Worm (Caenorhabditis elegans) whole organism, L4 larva: Measurements from ENCODE around the gene F47B8.10.
A peak's percentile ranks its signal among the peaks of the same experiment; 100 is the strongest.

Experiments used
- D1046.2 ChIP-seq: fragments of 200-800 bp; sonication (Bioruptor generic); IDR thresholded peaks from 2 replicates; pipeline ENCODE4 v1.3.6; 2022; ENCODE audit warnings: missing genetic modification characterization, missing compliant biosample characterization
- F26F4.8 ChIP-seq: fragments of 200-800 bp; sonication (Bioruptor generic); conservative IDR thresholded peaks from 2 replicates; pipeline ENCODE4 v1.3.6; 2022; ENCODE audit warnings: missing genetic modification characterization, missing compliant biosample characterization
- F49E8.2 ChIP-seq: sonication (generic microtip); optimal IDR thresholded peaks from 2 replicates; lab custom pipeline; 2016; ENCODE audit warnings: missing compliant biosample characterization, mild to moderate bottlenecking, missing genetic modification characterization, borderline replicate concordance
- T20F7.1 ChIP-seq: fragments of 200-800 bp; sonication (Bioruptor generic); optimal IDR thresholded peaks from 2 replicates; lab custom pipeline; 2018; ENCODE audit warnings: mild to moderate bottlenecking, missing genetic modification characterization, missing compliant biosample characterization
- T26A8.4 ChIP-seq: fragments of 200-800 bp; sonication (Bioruptor generic); IDR thresholded peaks from 2 replicates; pipeline ENCODE4 v1.3.6; 2022; ENCODE audit warnings: missing genetic modification characterization, missing compliant biosample characterization
- Y105C5A.15 ChIP-seq: fragments of 200-800 bp; sonication (Bioruptor generic); IDR thresholded peaks from 2 replicates; pipeline ENCODE4 v1.3.6; 2022; ENCODE audit warnings: missing genetic modification characterization, missing compliant biosample characterization
- ZK546.5 ChIP-seq, 2 experiments: sonication (generic microtip); optimal IDR thresholded peaks; 2 replicates each; lab custom pipeline; 2017; ENCODE audit warnings: missing biosample characterization in 2 of 2, missing genetic modification characterization in 2 of 2
- arid-1 ChIP-seq: fragments of 200-800 bp; sonication (Bioruptor generic); conservative IDR thresholded peaks from 2 replicates; pipeline ENCODE4 v1.3.6; 2022; ENCODE audit warnings: missing genetic modification reagents, missing genetic modification characterization, missing compliant biosample characterization
- ceh-28 ChIP-seq: fragments of 150-350 bp; optimal IDR thresholded peaks from 2 replicates; lab custom pipeline; 2014; ENCODE audit warnings: missing biosample characterization, missing genetic modification reagents, missing genetic modification characterization
- ceh-32 ChIP-seq: sonication (generic microtip); optimal IDR thresholded peaks from 2 replicates; lab custom pipeline; 2016; ENCODE audit warnings: mild to moderate bottlenecking, missing genetic modification characterization, missing compliant biosample characterization; ENCODE audit not compliant: poor library complexity
- ceh-82 ChIP-seq: sonication (generic microtip); optimal IDR thresholded peaks from 2 replicates; lab custom pipeline; 2017; ENCODE audit warnings: missing biosample characterization, missing genetic modification characterization
- cey-2 ChIP-seq: sonication (generic microtip); optimal IDR thresholded peaks from 3 replicates; lab custom pipeline; 2017; ENCODE audit warnings: missing genetic modification characterization, mild to moderate bottlenecking, missing compliant biosample characterization, antibody characterized with exemption, borderline replicate concordance; ENCODE audit not compliant: insufficient read depth
- daf-16 ChIP-seq, 3 experiments: sonication (generic microtip); optimal IDR thresholded peaks; 2 replicates each; lab custom pipeline; 2016 to 2017; ENCODE audit warnings: missing genetic modification characterization in 3 of 3, missing genetic modification reagents in 3 of 3, mild to moderate bottlenecking in 2 of 3, missing compliant biosample characterization in 2 of 3, missing biosample characterization in 1 of 3, moderate library complexity in 1 of 3
- dmd-6 ChIP-seq: fragments of 200-800 bp; sonication (Bioruptor generic); IDR thresholded peaks from 2 replicates; pipeline ENCODE4 v1.3.6; 2022; ENCODE audit warnings: missing genetic modification reagents, missing genetic modification characterization, missing compliant biosample characterization
- dpl-1 ChIP-seq: fragments of 150-350 bp; optimal IDR thresholded peaks from 2 replicates; lab custom pipeline; 2014; ENCODE audit warnings: missing biosample characterization, missing genetic modification reagents, missing genetic modification characterization
- dve-1 ChIP-seq: sonication (generic microtip); optimal IDR thresholded peaks from 2 replicates; lab custom pipeline; 2017; ENCODE audit warnings: antibody characterized with exemption, mild to moderate bottlenecking, missing genetic modification characterization, missing compliant biosample characterization; ENCODE audit not compliant: insufficient read depth
- egl-27 ChIP-seq: sonication (generic microtip); optimal IDR thresholded peaks from 3 replicates; lab custom pipeline; 2017; ENCODE audit warnings: missing biosample characterization, missing genetic modification reagents, missing genetic modification characterization
- egl-43 ChIP-seq: fragments of 200-800 bp; sonication (Bioruptor generic); IDR thresholded peaks from 2 replicates; pipeline ENCODE4 v1.3.6; 2022; ENCODE audit warnings: missing genetic modification reagents, missing genetic modification characterization, missing compliant biosample characterization
- fkh-10 ChIP-seq: fragments of 150-350 bp; optimal IDR thresholded peaks from 2 replicates; lab custom pipeline; 2014; ENCODE audit warnings: missing biosample characterization, missing genetic modification reagents, missing genetic modification characterization
- fos-1 ChIP-seq: fragments of 150-350 bp; optimal IDR thresholded peaks from 2 replicates; lab custom pipeline; 2014; ENCODE audit warnings: missing biosample characterization, missing genetic modification characterization
- hlh-11 ChIP-seq: fragments of 200-800 bp; sonication (Bioruptor generic); optimal IDR thresholded peaks from 2 replicates; lab custom pipeline; 2018; ENCODE audit warnings: mild to moderate bottlenecking, missing genetic modification characterization, missing compliant biosample characterization
- hmg-1.1 ChIP-seq: fragments of 200-800 bp; sonication (Bioruptor generic); IDR thresholded peaks from 2 replicates; pipeline ENCODE4 v1.3.6; 2022; ENCODE audit warnings: missing genetic modification reagents, missing genetic modification characterization, missing compliant biosample characterization
- jun-1 ChIP-seq: fragments of 150-350 bp; optimal IDR thresholded peaks from 2 replicates; lab custom pipeline; 2014; ENCODE audit warnings: missing biosample characterization, missing genetic modification reagents, missing genetic modification characterization
- lim-7 ChIP-seq: fragments of 200-800 bp; sonication (Bioruptor generic); IDR thresholded peaks from 2 replicates; pipeline ENCODE4 v1.3.6; 2022; ENCODE audit warnings: missing genetic modification characterization, missing compliant biosample characterization
- lin-38 ChIP-seq: fragments of 200-800 bp; sonication (Bioruptor generic); IDR thresholded peaks from 2 replicates; pipeline ENCODE4 v1.3.6; 2022; ENCODE audit warnings: missing genetic modification reagents, missing genetic modification characterization, missing compliant biosample characterization
- madf-5 ChIP-seq, 2 experiments: fragments of 200-800 bp; sonication (Bioruptor generic); IDR thresholded peaks; 2 replicates each; pipeline ENCODE4 v1.3.6; 2022; ENCODE audit warnings: missing compliant biosample characterization in 2 of 2, missing genetic modification characterization in 2 of 2
- mdt-29 ChIP-seq: fragments of 200-800 bp; sonication (Bioruptor generic); IDR thresholded peaks from 2 replicates; pipeline ENCODE4 v1.3.6; 2022; ENCODE audit warnings: missing genetic modification reagents, missing genetic modification characterization, missing compliant biosample characterization
- mep-1 ChIP-seq: fragments of 150-350 bp; sonication (generic microtip); optimal IDR thresholded peaks from 3 replicates; lab custom pipeline; 2014; ENCODE audit warnings: missing biosample characterization, missing genetic modification characterization
- mxl-2 ChIP-seq: fragments of 200-800 bp; sonication (Bioruptor generic); conservative IDR thresholded peaks from 2 replicates; pipeline ENCODE4 v1.3.6; 2022; ENCODE audit warnings: missing genetic modification reagents, missing genetic modification characterization, missing compliant biosample characterization
- mxl-3 ChIP-seq: fragments of 200-800 bp; sonication (Bioruptor generic); optimal IDR thresholded peaks from 2 replicates; lab custom pipeline; 2018; ENCODE audit warnings: mild to moderate bottlenecking, missing genetic modification characterization, missing compliant biosample characterization
- nhr-10 ChIP-seq: fragments of 150-350 bp; optimal IDR thresholded peaks from 2 replicates; lab custom pipeline; 2014; ENCODE audit warnings: missing biosample characterization, missing genetic modification characterization
- nhr-102 ChIP-seq: sonication (generic microtip); optimal IDR thresholded peaks from 2 replicates; lab custom pipeline; 2016; ENCODE audit warnings: mild to moderate bottlenecking, missing genetic modification characterization, moderate library complexity, missing compliant biosample characterization
- nhr-11 ChIP-seq: fragments of 150-350 bp; optimal IDR thresholded peaks from 2 replicates; lab custom pipeline; 2014; ENCODE audit warnings: missing biosample characterization, missing genetic modification characterization
- nhr-237 ChIP-seq: sonication (generic microtip); optimal IDR thresholded peaks from 2 replicates; lab custom pipeline; 2017; ENCODE audit warnings: missing biosample characterization, missing genetic modification characterization
- nhr-28 ChIP-seq: fragments of 150-350 bp; optimal IDR thresholded peaks from 2 replicates; lab custom pipeline; 2014; ENCODE audit warnings: missing biosample characterization, missing genetic modification characterization
- nhr-41 ChIP-seq: fragments of 200-800 bp; sonication (Bioruptor generic); IDR thresholded peaks from 2 replicates; pipeline ENCODE4 v1.3.6; 2022; ENCODE audit warnings: missing genetic modification reagents, missing genetic modification characterization, missing compliant biosample characterization
- nhr-48 ChIP-seq: sonication (generic microtip); optimal IDR thresholded peaks from 2 replicates; lab custom pipeline; 2016; ENCODE audit warnings: mild to moderate bottlenecking, missing genetic modification characterization, missing compliant biosample characterization
- nhr-6 ChIP-seq: fragments of 150-350 bp; optimal IDR thresholded peaks from 2 replicates; lab custom pipeline; 2014; ENCODE audit warnings: missing biosample characterization, missing genetic modification characterization
- nhr-77 ChIP-seq: fragments of 150-350 bp; optimal IDR thresholded peaks from 2 replicates; lab custom pipeline; 2014; ENCODE audit warnings: missing biosample characterization, missing genetic modification characterization
- pqm-1 ChIP-seq: sonication (generic microtip); optimal IDR thresholded peaks from 2 replicates; lab custom pipeline; 2017; ENCODE audit warnings: missing biosample characterization, missing genetic modification characterization
- rbr-2 ChIP-seq: sonication (generic microtip); optimal IDR thresholded peaks from 2 replicates; lab custom pipeline; 2016; ENCODE audit warnings: missing genotype, missing genetic modification characterization, missing compliant biosample characterization
- saeg-2 ChIP-seq: fragments of 200-800 bp; sonication (Bioruptor generic); IDR thresholded peaks from 2 replicates; pipeline ENCODE4 v1.3.6; 2022; ENCODE audit warnings: missing genetic modification reagents, missing genetic modification characterization, missing compliant biosample characterization
- set-16 ChIP-seq: fragments of 200-800 bp; sonication (Bioruptor generic); IDR thresholded peaks from 2 replicates; pipeline ENCODE4 v1.3.6; 2022; ENCODE audit warnings: missing genetic modification reagents, missing genetic modification characterization, missing compliant biosample characterization
- skn-1 ChIP-seq: fragments of 150-350 bp; optimal IDR thresholded peaks from 2 replicates; lab custom pipeline; 2014; ENCODE audit warnings: missing biosample characterization, missing genetic modification characterization
- spr-1 ChIP-seq: sonication (generic microtip); optimal IDR thresholded peaks from 2 replicates; lab custom pipeline; 2016; ENCODE audit warnings: mild to moderate bottlenecking, missing genetic modification characterization, missing compliant biosample characterization
- spr-3 ChIP-seq: fragments of 200-800 bp; sonication (Bioruptor generic); optimal IDR thresholded peaks from 2 replicates; lab custom pipeline; 2018; ENCODE audit warnings: mild to moderate bottlenecking, missing genetic modification characterization, missing compliant biosample characterization
- tag-97 ChIP-seq: fragments of 200-800 bp; sonication (Bioruptor generic); IDR thresholded peaks from 2 replicates; pipeline ENCODE4 v1.3.6; 2022; ENCODE audit warnings: missing genetic modification characterization, missing compliant biosample characterization
- tra-1 ChIP-seq: fragments of 200-800 bp; sonication (Bioruptor generic); IDR thresholded peaks from 2 replicates; pipeline ENCODE4 v1.3.6; 2022; ENCODE audit warnings: missing genetic modification reagents, missing genetic modification characterization, missing compliant biosample characterization
- vab-7 ChIP-seq: fragments of 200-800 bp; sonication (Bioruptor generic); IDR thresholded peaks from 2 replicates; pipeline ENCODE4 v1.3.6; 2022; ENCODE audit warnings: missing genetic modification reagents, missing genetic modification characterization, missing compliant biosample characterization
- zip-11 ChIP-seq: fragments of 200-800 bp; sonication (Bioruptor generic); IDR thresholded peaks from 2 replicates; pipeline ENCODE4 v1.3.6; 2022; ENCODE audit warnings: missing genetic modification characterization, missing compliant biosample characterization
- ztf-11 ChIP-seq: fragments of 150-350 bp; optimal IDR thresholded peaks from 2 replicates; lab custom pipeline; 2014; ENCODE audit warnings: missing biosample characterization, missing genetic modification characterization

F47B8.10 gene

DNA sequence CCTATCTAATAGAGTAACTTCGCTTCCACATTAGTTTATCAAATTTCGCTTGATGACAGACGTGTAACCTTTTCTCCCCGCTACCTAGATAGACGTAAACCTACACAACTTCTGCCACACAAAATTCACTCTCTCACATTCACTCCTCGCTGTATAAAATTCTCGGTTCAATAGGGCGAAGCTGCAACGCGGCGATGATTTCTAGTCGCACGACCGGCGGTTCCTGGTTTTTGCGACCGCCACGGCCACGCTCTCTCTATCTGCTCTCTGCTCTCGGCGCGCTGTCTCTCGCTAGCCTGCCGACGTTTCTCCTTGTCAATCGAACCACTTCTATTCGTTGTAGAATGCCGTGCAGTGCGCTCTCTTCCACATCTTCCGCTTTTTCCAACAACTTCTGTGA is 9.2 kb downstream of the F47B8.10 start (continued):
- TF ChIP-seq ceh-28 (tag; lab: Kevin White, UChicago) = no peak
- no peak for TF ChIP-seq saeg-2 (GFP tag; lab: Robert Waterston, UW)
- TF ChIP-seq F49E8.2 (tag; lab: Kevin White, UChicago) = no peak
- peak; percentile 88 for TF ChIP-seq dmd-6
- TF ChIP-seq hmg-1.1 (GFP tag; lab: Robert Waterston, UW) = peak; percentile 91
- peak; percentile 88 for TF ChIP-seq nhr-28 (tag; lab: Kevin White, UChicago)
- peak; percentile 92 for TF ChIP-seq lin-38
- TF ChIP-seq zip-11 (GFP tag; lab: Robert Waterston, UW) = no peak
- TF ChIP-seq set-16 (GFP tag; lab: Robert Waterston, UW) = peak; percentile 94
- TF ChIP-seq nhr-11 (tag; lab: Kevin White, UChicago) = peak; percentile 84
- TF ChIP-seq ZK546.5 (tag; optimal IDR thresholded peaks at IDR 0.05; lab: Kevin White, UChicago) = no peak
- no peak for TF ChIP-seq cey-2 (tag; lab: Kevin White, UChicago)
- TF ChIP-seq daf-16 (GFP tag; optimal IDR thresholded peaks at IDR 0.05; lab: Kevin White, UChicago) = no peak
- peak; percentile 60 for TF ChIP-seq daf-16 (tag; optimal IDR thresholded peaks at IDR 0.05; lab: Kevin White, UChicago)
- no peak for TF ChIP-seq nhr-237 (tag; lab: Kevin White, UChicago)
- peak; percentile 74 for TF ChIP-seq dpl-1 (GFP tag; lab: Kevin White, UChicago)
- peak; percentile 45; the same call in 1 of the 2 replicates for TF ChIP-seq T26A8.4 (GFP tag; lab: Robert Waterston, UW)
- peak; percentile 96 for TF ChIP-seq mxl-3 (GFP tag; lab: Kevin White, UChicago)
- TF ChIP-seq lim-7 (GFP tag; lab: Robert Waterston, UW) = 0 out of 2 replicates have a peak, but pooled peaks have one; percentile 40
- no peak for TF ChIP-seq ztf-11 (tag; lab: Kevin White, UChicago)
- TF ChIP-seq madf-5 (GFP tag; IDR thresholded peaks at IDR 0.05; lab: Robert Waterston, UW) = no peak
- peak; percentile 98 for TF ChIP-seq nhr-6 (tag; lab: Kevin White, UChicago)
- TF ChIP-seq dve-1 (tag; lab: Kevin White, UChicago) = peak; percentile 56
- TF ChIP-seq jun-1 (tag; lab: Kevin White, UChicago) = peak; percentile 40
- TF ChIP-seq mxl-2 (GFP tag; lab: Robert Waterston, UW) = no peak
- TF ChIP-seq nhr-77 (tag; lab: Kevin White, UChicago) = peak; percentile 87
- TF ChIP-seq F26F4.8 = no peak
- peak; percentile 90 for TF ChIP-seq hlh-11 (tag; lab: Kevin White, UChicago)
- no peak for TF ChIP-seq fos-1 (tag; lab: Kevin White, UChicago)
- peak; percentile 35 for TF ChIP-seq fkh-10 (GFP tag; lab: Kevin White, UChicago)
- peak; percentile 86 for TF ChIP-seq egl-43 (GFP tag; lab: Robert Waterston, UW)
- TF ChIP-seq vab-7 (GFP tag; lab: Robert Waterston, UW) = peak; percentile 70
- TF ChIP-seq mep-1 (tag; lab: Kevin White, UChicago) = peak; percentile 93
- TF ChIP-seq spr-1 (tag; lab: Kevin White, UChicago) = peak; percentile 42
- peak; percentile 86 for TF ChIP-seq rbr-2
- TF ChIP-seq mdt-29 = peak; percentile 59; the same call in 1 of the 2 replicates
- no peak for TF ChIP-seq spr-3
- peak; percentile 59 for TF ChIP-seq nhr-10 (tag; lab: Kevin White, UChicago)
- no peak for TF ChIP-seq tag-97 (GFP tag; lab: Robert Waterston, UW)
- TF ChIP-seq tra-1 (GFP tag; lab: Robert Waterston, UW) = peak; percentile 80
- no peak for TF ChIP-seq egl-27 (tag; lab: Kevin White, UChicago)
- no peak for TF ChIP-seq skn-1 (tag; lab: Kevin White, UChicago)
- 0 out of 2 replicates have a peak, but pooled peaks have one; percentile 5 for TF ChIP-seq arid-1 (GFP tag; lab: Robert Waterston, UW)
- no peak for TF ChIP-seq ceh-82
- TF ChIP-seq nhr-41 = 0 out of 2 replicates have a peak, but pooled peaks have one; percentile 40
- no peak for TF ChIP-seq Y105C5A.15 (GFP tag; lab: Robert Waterston, UW)
- peak; percentile 81 for TF ChIP-seq pqm-1 (tag; lab: Kevin White, UChicago)
- TF ChIP-seq nhr-48 (tag; lab: Kevin White, UChicago) = peak; percentile 46
- TF ChIP-seq nhr-102 (tag; lab: Kevin White, UChicago) = peak; percentile 11
- TF ChIP-seq D1046.2 (GFP tag; lab: Robert Waterston, UW) = peak; percentile 61; the same call in 1 of the 2 replicates
- TF ChIP-seq T20F7.1 = peak; percentile 75
- TF ChIP-seq ceh-32 = no peak
